Fruit fly (Drosophila melanogaster): ENCODE measurements around the gene Prp6.

The Prp6 gene

DNA sequence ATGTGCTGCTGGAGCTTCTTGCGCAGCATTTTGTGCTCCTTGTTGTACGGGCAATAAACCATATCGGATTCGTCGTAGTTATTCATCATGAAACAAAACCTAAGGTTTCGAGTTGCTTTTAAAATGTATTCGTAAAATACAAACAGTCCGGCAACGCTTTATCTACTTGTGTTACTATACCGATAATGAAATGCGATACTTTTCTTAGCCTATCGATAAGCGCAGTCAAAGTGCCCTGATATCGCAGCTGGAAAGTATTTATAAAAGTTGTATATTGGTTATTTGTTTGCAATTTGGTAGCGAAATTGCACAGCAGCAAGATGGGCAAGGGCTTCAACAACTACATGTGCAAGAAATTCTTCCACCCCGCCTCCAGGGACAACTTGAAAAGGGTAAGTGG, 3.8 kb upstream of the Prp6 start, which contains the start of the genes arx and CG6843:
Gene arx (minus strand): TSS at position 144 of the 400 bp plus-strand sequence.
Gene CG6843 (plus strand): TSS at position 184 of the 400 bp plus-strand sequence.
- TF ChIP-seq slp2 (GFP tag; optimal IDR thresholded peaks at IDR 0.05) (no peak), corto (GFP tag; optimal IDR thresholded peaks at IDR 0.05) (no peak), CG1024 (GFP tag; IDR thresholded peaks at IDR 0.05) (no peak), E2f2 (GFP tag; IDR thresholded peaks at IDR 0.05) (peak; percentile 70), CG31388 (GFP tag; optimal IDR thresholded peaks at IDR 0.05) (no peak), Bdp1 (GFP tag; optimal IDR thresholded peaks at IDR 0.05) (no peak), kay (GFP tag; optimal IDR thresholded peaks at IDR 0.05) (no peak), insv (GFP tag; optimal IDR thresholded peaks at IDR 0.05) (no peak), CG13624 (GFP tag; optimal IDR thresholded peaks at IDR 0.05) (no peak), fd96Cb (tag; optimal IDR thresholded peaks at IDR 0.05) (no peak), Dad (GFP tag; optimal IDR thresholded peaks at IDR 0.05) (no peak), psq (GFP tag; optimal IDR thresholded peaks at IDR 0.05) (peak; percentile 39), Pdp1 (GFP tag; optimal IDR thresholded peaks at IDR 0.05) (no peak), CG5245 (GFP tag; optimal IDR thresholded peaks at IDR 0.05) (no peak), CG9876 (GFP tag; optimal IDR thresholded peaks at IDR 0.05) (no peak), CG10321 (GFP tag; IDR thresholded peaks at IDR 0.05) (no peak), CG18764 (GFP tag; optimal IDR thresholded peaks at IDR 0.05) (no peak), ci (GFP tag; IDR thresholded peaks at IDR 0.05) (no peak), tna (GFP tag; IDR thresholded peaks at IDR 0.05; ENCODE audit: partially characterized antibody) (peak; percentile 88), Asciz (GFP tag; optimal IDR thresholded peaks at IDR 0.05) (no peak), CG10959 (GFP tag; IDR thresholded peaks at IDR 0.05) (no peak), Nf-YB (GFP tag; optimal IDR thresholded peaks at IDR 0.05) (no peak), nmo (GFP tag; optimal IDR thresholded peaks at IDR 0.05) (peak; percentile 16), CG9437 (GFP tag; optimal IDR thresholded peaks at IDR 0.05) (no peak), knrl (GFP tag; IDR thresholded peaks at IDR 0.05; ENCODE audit: partially characterized antibody) (peak; percentile 91), unc-4 (GFP tag; IDR thresholded peaks at IDR 0.05; ENCODE audit: partially characterized antibody) (peak; percentile 94), Meics (GFP tag; optimal IDR thresholded peaks at IDR 0.05) (no peak), BEAF-32 (GFP tag; optimal IDR thresholded peaks at IDR 0.05) (peak; percentile 93), usp (GFP tag; optimal IDR thresholded peaks at IDR 0.05) (no peak), Dfd (GFP tag; optimal IDR thresholded peaks at IDR 0.05) (no peak), CG11093 (GFP tag; IDR thresholded peaks at IDR 0.05) (no peak), CG4404 (GFP tag; IDR thresholded peaks at IDR 0.05) (no peak), ase (GFP tag; IDR thresholded peaks at IDR 0.05) (no peak), Ets65A (GFP tag) (no peak), maf-S (GFP tag; optimal IDR thresholded peaks at IDR 0.05) (no peak), CG33557 (GFP tag; optimal IDR thresholded peaks at IDR 0.05) (no peak), gce (GFP tag; IDR thresholded peaks at IDR 0.05) (no peak), Opbp (GFP tag; IDR thresholded peaks at IDR 0.05; ENCODE audit: partially characterized antibody) (peak; percentile 95), Nf-YA (GFP tag; IDR thresholded peaks at IDR 0.05) (no peak), CG6654 (GFP tag; optimal IDR thresholded peaks at IDR 0.05) (no peak), CG1647 (GFP tag; optimal IDR thresholded peaks at IDR 0.05) (no peak), tll (GFP tag; optimal IDR thresholded peaks at IDR 0.05) (no peak), ATbp (GFP tag; optimal IDR thresholded peaks at IDR 0.05) (no peak), CG2199 (GFP tag; IDR thresholded peaks at IDR 0.05) (peak; percentile 13; the same call in 1 of the 3 replicates), cas (GFP tag; IDR thresholded peaks at IDR 0.05) (no peak), Kr (GFP tag; optimal IDR thresholded peaks at IDR 0.05) (no peak), CG2116 (GFP tag; optimal IDR thresholded peaks at IDR 0.05) (peak; percentile 95), MTF-1 (GFP tag; optimal IDR thresholded peaks at IDR 0.05; ENCODE audit: borderline replicate concordance) (no peak), pnt (GFP tag; optimal IDR thresholded peaks at IDR 0.05) (no peak), vnd (GFP tag; IDR thresholded peaks at IDR 0.05; ENCODE audit: partially characterized antibody) (peak; percentile 88), CG11695 (GFP tag; IDR thresholded peaks at IDR 0.05) (no peak)

All from whole organism, embryonic.